Fruit fly (Drosophila melanogaster) whole organism, embryonic: Measurements from ENCODE around the gene CG11367.

Source experiments
- CG10209 ChIP-seq: fragments of 200-800 bp; sonication (Bioruptor generic); optimal IDR thresholded peaks from 3 replicates; lab custom pipeline; 2017; ENCODE audit warnings: missing biosample characterization, mild to moderate bottlenecking, missing genetic modification characterization, missing genetic modification reagents
- CG10267 ChIP-seq: fragments of 200-800 bp; sonication (Bioruptor generic); optimal IDR thresholded peaks from 2 replicates; lab custom pipeline; 2018; ENCODE audit warnings: missing biosample characterization, mild to moderate bottlenecking, missing genetic modification characterization, moderate library complexity
- CG10274 ChIP-seq: fragments of 200-800 bp; sonication (Bioruptor generic); optimal IDR thresholded peaks from 3 replicates; lab custom pipeline; 2017; ENCODE audit warnings: missing biosample characterization, mild to moderate bottlenecking, missing genetic modification characterization
- CG10565 ChIP-seq: fragments of 200-800 bp; sonication (Bioruptor generic); optimal IDR thresholded peaks from 3 replicates; lab custom pipeline; 2016; ENCODE audit warnings: missing biosample characterization, mild to moderate bottlenecking, missing genetic modification characterization
- CG10959 ChIP-seq: fragments of 200-800 bp; sonication (Bioruptor generic); IDR thresholded peaks from 2 replicates; pipeline ENCODE4 v1.3.6; 2022; ENCODE audit warnings: missing biosample characterization, missing genetic modification characterization
- CG11085 ChIP-seq: fragments of 200-800 bp; sonication (Bioruptor generic); IDR thresholded peaks from 2 replicates; pipeline ENCODE4 v1.3.6; 2022; ENCODE audit warnings: missing biosample characterization, missing genetic modification characterization
- CG13296 ChIP-seq: fragments of 200-800 bp; sonication (Bioruptor generic); optimal IDR thresholded peaks from 3 replicates; lab custom pipeline; 2018; ENCODE audit warnings: missing biosample characterization, mild to moderate bottlenecking, missing genetic modification characterization
- CG15073 ChIP-seq: fragments of 200-800 bp; sonication (Bioruptor generic); optimal IDR thresholded peaks from 2 replicates; lab custom pipeline; 2016; ENCODE audit warnings: missing biosample characterization, missing genetic modification characterization
- CG1647 ChIP-seq: fragments of 200-800 bp; sonication (Bioruptor generic); optimal IDR thresholded peaks from 3 replicates; lab custom pipeline; 2016; ENCODE audit warnings: missing biosample characterization, missing genetic modification characterization
- CG17361 ChIP-seq: fragments of 200-800 bp; sonication (Bioruptor generic); IDR thresholded peaks from 3 replicates; pipeline ENCODE4 v1.3.6; 2022; ENCODE audit warnings: missing biosample characterization, missing genetic modification characterization
- CG2712 ChIP-seq: fragments of 200-800 bp; optimal IDR thresholded peaks from 3 replicates; lab custom pipeline; 2019; ENCODE audit warnings: missing biosample characterization, mild to moderate bottlenecking, missing genetic modification characterization, moderate library complexity
- CG4328 ChIP-seq: fragments of 200-800 bp; sonication (Bioruptor generic); optimal IDR thresholded peaks from 3 replicates; lab custom pipeline; 2017; ENCODE audit warnings: missing biosample characterization, missing genetic modification reagents, missing genetic modification characterization
- CG6791 ChIP-seq: fragments of 200-800 bp; sonication (Bioruptor generic); IDR thresholded peaks from 3 replicates; pipeline ENCODE4 v1.3.6; 2022; ENCODE audit warnings: missing biosample characterization, missing genetic modification characterization; ENCODE audit not compliant: partially characterized antibody
- CG9932 ChIP-seq: fragments of 200-800 bp; sonication (Bioruptor generic); IDR thresholded peaks from 2 replicates; pipeline ENCODE4 v1.3.6; 2022; ENCODE audit warnings: missing biosample characterization, missing genetic modification characterization
- CrebB ChIP-seq: fragments of 200-800 bp; sonication (Bioruptor generic); optimal IDR thresholded peaks from 3 replicates; lab custom pipeline; 2018; ENCODE audit warnings: missing biosample characterization, mild to moderate bottlenecking, missing genetic modification characterization
- Dref ChIP-seq: fragments of 200-800 bp; sonication (Bioruptor generic); IDR thresholded peaks from 2 replicates; pipeline ENCODE4 v1.3.6; 2022; ENCODE audit warnings: missing biosample characterization, missing genetic modification characterization
- Fer2 ChIP-seq: fragments of 200-800 bp; sonication (Bioruptor generic); optimal IDR thresholded peaks from 2 replicates; lab custom pipeline; 2018; ENCODE audit warnings: missing biosample characterization, mild to moderate bottlenecking, missing genetic modification characterization, moderate library complexity
- GATAe ChIP-seq: fragments of 200-800 bp; sonication (Bioruptor generic); conservative IDR thresholded peaks from 2 replicates; pipeline ENCODE4 v1.3.6; 2022; ENCODE audit warnings: missing biosample characterization, missing genetic modification characterization
- HLHmδ ChIP-seq: fragments of 200-800 bp; sonication (Bioruptor generic); optimal IDR thresholded peaks from 2 replicates; lab custom pipeline; 2018; ENCODE audit warnings: missing biosample characterization, mild to moderate bottlenecking, missing genetic modification characterization, moderate library complexity
- Hr78 ChIP-seq, 2 experiments: fragments of 200-800 bp in 1 of 2; fragments of >200 bp in 1 of 2; sonication (Bioruptor generic) in 1 of 2; optimal IDR thresholded peaks; 2 replicates each; lab custom pipeline; 2017 to 2019; ENCODE audit warnings: missing biosample characterization in 2 of 2, missing genetic modification characterization in 2 of 2, mild to moderate bottlenecking in 1 of 2, moderate library complexity in 1 of 2
- Lhr ChIP-seq: fragments of 200-800 bp; sonication (Bioruptor generic); optimal IDR thresholded peaks from 3 replicates; lab custom pipeline; 2017; ENCODE audit warnings: mild to moderate bottlenecking, missing biosample characterization, missing genetic modification reagents, missing genetic modification characterization
- Nf-YB ChIP-seq: fragments of 200-800 bp; sonication (Bioruptor generic); optimal IDR thresholded peaks from 3 replicates; lab custom pipeline; 2019; ENCODE audit warnings: missing biosample characterization, mild to moderate bottlenecking, missing genetic modification characterization, moderate library complexity
- Nf-YC ChIP-seq: fragments of 200-800 bp; optimal IDR thresholded peaks from 3 replicates; lab custom pipeline; 2019; ENCODE audit warnings: missing biosample characterization, mild to moderate bottlenecking, missing genetic modification characterization, moderate library complexity
- TFAM ChIP-seq: fragments of 200-800 bp; sonication (Bioruptor generic); optimal IDR thresholded peaks from 2 replicates; lab custom pipeline; 2017; ENCODE audit warnings: missing biosample characterization, missing genetic modification characterization, inconsistent platforms
- Usf ChIP-seq: fragments of 200-800 bp; sonication (Bioruptor generic); optimal IDR thresholded peaks from 2 replicates; lab custom pipeline; 2017; ENCODE audit warnings: missing genotype, missing biosample characterization, missing genetic modification characterization
- al ChIP-seq: fragments of 200-800 bp; sonication (Bioruptor generic); IDR thresholded peaks from 2 replicates; pipeline ENCODE4 v1.3.6; 2022; ENCODE audit warnings: missing biosample characterization, missing genetic modification characterization
- amos ChIP-seq: fragments of 200-800 bp; sonication (Bioruptor generic); IDR thresholded peaks from 2 replicates; pipeline ENCODE4 v1.3.6; 2022; ENCODE audit warnings: missing biosample characterization, missing genetic modification characterization; ENCODE audit not compliant: partially characterized antibody
- aop ChIP-seq: fragments of 200-800 bp; sonication (Bioruptor generic); IDR thresholded peaks from 2 replicates; pipeline ENCODE4 v1.3.6; 2022; ENCODE audit warnings: missing biosample characterization, missing genetic modification characterization
- ash1 ChIP-seq: fragments of 200-800 bp; sonication (Bioruptor generic); optimal IDR thresholded peaks from 2 replicates; lab custom pipeline; 2018; ENCODE audit warnings: missing biosample characterization, mild to moderate bottlenecking, missing genetic modification characterization
- cas ChIP-seq: fragments of 200-800 bp; sonication (Bioruptor generic); IDR thresholded peaks from 2 replicates; pipeline ENCODE4 v1.3.6; 2022; ENCODE audit warnings: missing biosample characterization, missing genetic modification characterization
- cg ChIP-seq: fragments of 200-800 bp; sonication (Bioruptor generic); optimal IDR thresholded peaks from 3 replicates; lab custom pipeline; 2019; ENCODE audit warnings: missing biosample characterization, mild to moderate bottlenecking, missing genetic modification characterization, moderate library complexity
- chif ChIP-seq, 2 experiments: fragments of 200-800 bp; sonication (Bioruptor generic); optimal IDR thresholded peaks; 3 replicates each; lab custom pipeline; 2016; ENCODE audit warnings: missing biosample characterization in 2 of 2, missing genetic modification characterization in 2 of 2
- chinmo ChIP-seq: fragments of 200-800 bp; sonication (Bioruptor generic); IDR thresholded peaks from 4 replicates; pipeline ENCODE4 v1.3.6; 2022; ENCODE audit warnings: missing biosample characterization, missing genetic modification characterization; ENCODE audit not compliant: partially characterized antibody
- corto ChIP-seq: fragments of 200-800 bp; sonication (Bioruptor generic); optimal IDR thresholded peaks from 2 replicates; lab custom pipeline; 2016; ENCODE audit warnings: missing biosample characterization, mild to moderate bottlenecking, missing genetic modification characterization, moderate library complexity
- dysf ChIP-seq: fragments of 200-800 bp; sonication (Bioruptor generic); IDR thresholded peaks from 3 replicates; pipeline ENCODE4 v1.3.6; 2022; ENCODE audit warnings: missing biosample characterization, missing genetic modification characterization
- eve ChIP-seq, 2 experiments: fragments of >200 bp; optimal IDR thresholded peaks; 2 replicates each; lab custom pipeline; 2017; ENCODE audit warnings: missing biosample characterization in 2 of 2, missing genetic modification characterization in 2 of 2
- nerfin-2 ChIP-seq: fragments of 200-800 bp; sonication (Bioruptor generic); IDR thresholded peaks from 2 replicates; pipeline ENCODE4 v1.3.6; 2022; ENCODE audit warnings: missing biosample characterization, missing genetic modification characterization; ENCODE audit not compliant: partially characterized antibody
- onecut ChIP-seq: fragments of 200-800 bp; sonication (Bioruptor generic); IDR thresholded peaks from 2 replicates; pipeline ENCODE4 v1.3.6; 2022; ENCODE audit warnings: missing biosample characterization, missing genetic modification characterization
- p53 ChIP-seq: fragments of 200-800 bp; sonication (Bioruptor generic); optimal IDR thresholded peaks from 2 replicates; lab custom pipeline; 2016; ENCODE audit warnings: missing biosample characterization, missing genetic modification characterization
- psq ChIP-seq: fragments of 200-800 bp; sonication (Bioruptor generic); optimal IDR thresholded peaks from 2 replicates; lab custom pipeline; 2017; ENCODE audit warnings: missing biosample characterization, missing genetic modification characterization
- pzg ChIP-seq: fragments of 200-800 bp; sonication (Bioruptor generic); optimal IDR thresholded peaks from 3 replicates; lab custom pipeline; 2018; ENCODE audit warnings: missing biosample characterization, mild to moderate bottlenecking, missing genetic modification characterization, moderate library complexity
- row ChIP-seq: fragments of 200-800 bp; sonication (Bioruptor generic); IDR thresholded peaks from 3 replicates; pipeline ENCODE4 v1.3.6; 2022; ENCODE audit warnings: missing biosample characterization, missing genetic modification characterization
- salm ChIP-seq: fragments of 200-800 bp; sonication (Bioruptor generic); optimal IDR thresholded peaks from 2 replicates; lab custom pipeline; 2018; ENCODE audit warnings: missing biosample characterization, mild to moderate bottlenecking, missing genetic modification characterization
- tin ChIP-seq: fragments of 200-800 bp; sonication (Bioruptor generic); optimal IDR thresholded peaks from 3 replicates; lab custom pipeline; 2016; ENCODE audit warnings: missing biosample characterization, missing genetic modification characterization
- tio ChIP-seq: fragments of 200-800 bp; sonication (Bioruptor generic); optimal IDR thresholded peaks from 2 replicates; lab custom pipeline; 2017; ENCODE audit warnings: missing biosample characterization, missing genetic modification characterization, inconsistent platforms
- trh ChIP-seq: fragments of 200-800 bp; sonication (Bioruptor generic); optimal IDR thresholded peaks from 2 replicates; lab custom pipeline; 2016; ENCODE audit warnings: missing biosample characterization, missing genetic modification characterization
- twi ChIP-seq: fragments of 200-800 bp; optimal IDR thresholded peaks from 2 replicates; lab custom pipeline; 2019; ENCODE audit warnings: missing biosample characterization, mild to moderate bottlenecking, missing genetic modification characterization, moderate library complexity
- vvl ChIP-seq: fragments of 200-800 bp; sonication (Bioruptor generic); IDR thresholded peaks from 2 replicates; pipeline ENCODE4 v1.3.6; 2022; ENCODE audit warnings: missing biosample characterization, missing genetic modification characterization
- zfh2 ChIP-seq: fragments of 200-800 bp; sonication (Bioruptor generic); optimal IDR thresholded peaks from 2 replicates; lab custom pipeline; 2016; ENCODE audit warnings: missing biosample characterization, missing genetic modification characterization

Gene CG11367

DNA sequence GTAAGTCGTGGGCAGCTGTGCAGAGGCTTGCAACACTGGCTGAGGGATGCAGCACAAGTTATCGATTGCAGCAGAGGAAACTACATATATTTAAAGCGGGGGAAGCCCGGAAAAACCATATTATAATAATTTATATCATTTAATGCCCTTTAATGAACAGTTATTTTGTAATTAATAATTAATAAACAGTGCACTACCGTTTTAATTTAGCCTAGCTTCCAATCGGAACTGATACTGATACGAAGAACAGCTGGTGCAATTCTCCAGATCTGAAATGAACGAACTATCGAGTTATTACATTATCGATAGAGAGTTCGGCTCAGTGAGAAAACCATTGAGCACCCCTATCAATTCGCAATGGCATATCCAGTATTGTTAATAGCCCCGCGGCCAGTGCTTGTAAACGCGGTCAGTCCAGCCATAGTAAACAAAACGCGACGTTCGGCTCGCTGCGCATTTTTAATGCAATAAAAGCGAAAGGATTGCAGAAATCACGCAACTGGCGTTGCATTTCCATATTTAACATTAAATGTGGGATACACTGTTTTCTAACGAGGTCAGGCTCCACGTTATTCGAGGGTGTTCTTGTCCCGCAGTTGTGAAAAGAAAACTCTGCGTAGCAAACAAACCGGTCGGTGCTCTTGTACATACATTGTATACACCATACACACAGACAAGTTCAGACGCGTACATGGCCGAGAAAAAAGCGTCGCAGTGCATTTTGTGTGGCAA lies 13.6 kb downstream of the CG11367 start, which contains the start of gene CG7369 (continued):
- TF ChIP-seq CG10209 (GFP tag; lab: Kevin White, UChicago) (peak; percentile 86), onecut (GFP tag; lab: Robert Waterston, UW) (peak; percentile 74), cg (GFP tag; lab: Kevin White, UChicago) (no peak), TFAM (no peak), CG17361 (GFP tag; lab: Robert Waterston, UW) (peak; percentile 93), Usf (GFP tag; lab: Kevin White, UChicago) (peak; percentile 82), CrebB (tag; lab: Kevin White, UChicago) (peak; percentile 1), CG10959 (GFP tag; lab: Robert Waterston, UW) (peak; percentile 68), p53 (GFP tag; lab: Kevin White, UChicago) (peak; percentile 95), chif (GFP tag; optimal IDR thresholded peaks at IDR 0.05; lab: Kevin White, UChicago) (peak; percentile 42 to 71), Dref (GFP tag; lab: Robert Waterston, UW) (peak; percentile 71), ash1 (no peak), CG10267 (peak; percentile 100), cas (peak; percentile 47), tio (GFP tag; lab: Kevin White, UChicago) (peak; percentile 90), corto (GFP tag; lab: Kevin White, UChicago) (peak; percentile 92), vvl (GFP tag; lab: Robert Waterston, UW) (peak; percentile 82), CG13296 (GFP tag; lab: Kevin White, UChicago) (peak; percentile 71), psq (GFP tag; lab: Kevin White, UChicago) (peak; percentile 56), CG10565 (GFP tag; lab: Kevin White, UChicago) (no peak), GATAe (GFP tag; lab: Robert Waterston, UW) (0 out of 2 replicates have a peak, but pooled peaks have one; percentile 26), CG11085 (no peak; the same call in none of the 2 replicates), salm (tag; lab: Kevin White, UChicago) (peak; percentile 33), CG6791 (GFP tag; lab: Robert Waterston, UW) (peak; percentile 57; the same call in 2 of the 3 replicates), twi (tag; lab: Kevin White, UChicago) (peak; percentile 63), CG15073 (GFP tag; lab: Kevin White, UChicago) (no peak), row (GFP tag; lab: Robert Waterston, UW) (peak; percentile 96), Hr78 (GFP tag; optimal IDR thresholded peaks at IDR 0.05; lab: Kevin White, UChicago) (peak in 1 of 2 experiments; percentile 11), CG10274 (GFP tag; lab: Kevin White, UChicago) (peak; percentile 62), Fer2 (tag; lab: Kevin White, UChicago) (peak; percentile 70), aop (GFP tag; lab: Robert Waterston, UW) (no peak), tin (GFP tag; lab: Kevin White, UChicago) (peak; percentile 89), trh (GFP tag; lab: Kevin White, UChicago) (peak; percentile 67), HLHmδ (GFP tag; lab: Kevin White, UChicago) (peak; percentile 41), pzg (peak; percentile 76), Lhr (GFP tag; lab: Kevin White, UChicago) (peak; percentile 80), eve (GFP tag; optimal IDR thresholded peaks at IDR 0.05; lab: Kevin White, UChicago) (no peak), chinmo (GFP tag; lab: Robert Waterston, UW) (peak; percentile 53; the same call in 1 of the 4 replicates), CG4328 (GFP tag; lab: Kevin White, UChicago) (peak; percentile 82), al (GFP tag; lab: Robert Waterston, UW) (peak; percentile 76), CG2712 (peak; percentile 86), dysf (GFP tag; lab: Robert Waterston, UW) (peak; percentile 84), CG1647 (GFP tag; lab: Kevin White, UChicago) (peak; percentile 77), Nf-YB (peak; percentile 32), amos (GFP tag; lab: Robert Waterston, UW) (peak; percentile 63), CG9932 (GFP tag; lab: Robert Waterston, UW) (peak; percentile 91), Nf-YC (tag; lab: Kevin White, UChicago) (peak; percentile 73), zfh2 (GFP tag; lab: Kevin White, UChicago) (peak; percentile 89), nerfin-2 (GFP tag; lab: Robert Waterston, UW) (peak; percentile 59)
